Worm (Caenorhabditis elegans): Measurements from ENCODE around the gene samp-1.

Gene samp-1

DNA sequence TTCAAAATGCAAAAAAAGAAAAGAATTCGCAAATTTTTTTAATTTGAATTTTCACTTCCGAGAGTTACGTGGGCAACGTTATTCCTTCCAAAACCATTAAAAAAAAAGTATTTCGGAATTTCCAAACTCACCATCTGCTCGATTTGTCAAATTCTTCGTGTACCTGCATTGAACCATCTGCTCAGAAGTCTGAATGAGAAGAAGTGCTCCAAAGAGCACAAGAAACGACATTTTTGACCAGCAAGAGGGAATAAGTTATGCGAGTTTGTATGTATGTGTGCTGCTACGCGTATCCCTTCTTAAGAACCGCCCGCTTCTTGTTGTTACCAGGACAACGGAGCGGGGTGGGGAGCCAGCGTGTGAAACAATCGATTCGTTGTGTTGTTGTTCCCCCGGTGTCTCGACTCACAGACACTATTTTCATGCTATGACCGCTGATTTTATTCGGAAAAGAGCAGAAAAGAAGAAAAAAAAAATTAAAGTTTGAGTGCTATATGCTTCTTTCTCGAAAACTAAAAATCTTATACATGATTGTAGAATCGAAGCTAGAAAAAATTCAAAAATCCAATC lies 40.7 kb downstream of the samp-1 start, which contains the start of gene lgc-20:
Gene lgc-20, minus strand, starts transcription at position 311 of the 570 bp plus-strand sequence.
- no peak for TF ChIP-seq hnd-1 (tag; optimal IDR thresholded peaks at IDR 0.05)
- TF ChIP-seq B0310.2 (tag; optimal IDR thresholded peaks at IDR 0.05), result no peak
- no peak for TF ChIP-seq pes-1 (GFP tag; IDR thresholded peaks at IDR 0.05)
- no peak for TF ChIP-seq aly-1 (tag; optimal IDR thresholded peaks at IDR 0.05)
- no peak for TF ChIP-seq hmg-4 (GFP tag; optimal IDR thresholded peaks at IDR 0.05)

ce11 chrII:11344554-11344953 lies 41.9 kb downstream of the samp-1 start:
- TF ChIP-seq tbx-37 (GFP tag; conservative IDR thresholded peaks at IDR 0.05) (no peak), tra-4 (tag; optimal IDR thresholded peaks at IDR 0.05) (no peak), pes-1 (GFP tag; IDR thresholded peaks at IDR 0.05) (no peak), sea-1 (GFP tag; conservative IDR thresholded peaks at IDR 0.05) (no peak), ets-7 (tag; optimal IDR thresholded peaks at IDR 0.05) (no peak), aly-1 (tag; optimal IDR thresholded peaks at IDR 0.05) (no peak), hmg-4 (GFP tag; optimal IDR thresholded peaks at IDR 0.05) (no peak), B0310.2 (tag; optimal IDR thresholded peaks at IDR 0.05) (no peak), ceh-36 (tag; optimal IDR thresholded peaks at IDR 0.05) (no peak), hmbx-1 (tag; optimal IDR thresholded peaks at IDR 0.05) (no peak), ama-1 (optimal IDR thresholded peaks at IDR 0.05) (no peak), scrt-1 (GFP tag; IDR thresholded peaks at IDR 0.05) (no peak), hnd-1 (tag; optimal IDR thresholded peaks at IDR 0.05) (no peak), tbx-11 (GFP tag; IDR thresholded peaks at IDR 0.05) (no peak), flt-1 (GFP tag; IDR thresholded peaks at IDR 0.05) (no peak), ceh-13 (GFP tag; optimal IDR thresholded peaks at IDR 0.05) (no peak), F13C5.2 (tag; optimal IDR thresholded peaks at IDR 0.05) (no peak)

ce11 chrII:11345570-11346029 lies 42.9 kb downstream of the samp-1 start, which contains the start of gene nduf-11:
nduf-11 (minus strand) TSS chrII:11345620.
- TF ChIP-seq ama-1 (optimal IDR thresholded peaks at IDR 0.05) (no peak), B0310.2 (tag; optimal IDR thresholded peaks at IDR 0.05) (no peak), scrt-1 (GFP tag; IDR thresholded peaks at IDR 0.05) (peak; percentile 20; the same call in 1 of the 2 replicates), sea-1 (GFP tag; conservative IDR thresholded peaks at IDR 0.05) (0 out of 2 replicates have a peak, but pooled peaks have one; percentile 45), flt-1 (GFP tag; IDR thresholded peaks at IDR 0.05) (peak; percentile 40; the same call in 1 of the 2 replicates), hnd-1 (tag; optimal IDR thresholded peaks at IDR 0.05) (peak; percentile 22), pes-1 (GFP tag; IDR thresholded peaks at IDR 0.05) (peak; percentile 65), aly-1 (tag; optimal IDR thresholded peaks at IDR 0.05) (no peak), F13C5.2 (tag; optimal IDR thresholded peaks at IDR 0.05) (peak; percentile 63), ceh-36 (tag; optimal IDR thresholded peaks at IDR 0.05) (peak; percentile 53)

DNA sequence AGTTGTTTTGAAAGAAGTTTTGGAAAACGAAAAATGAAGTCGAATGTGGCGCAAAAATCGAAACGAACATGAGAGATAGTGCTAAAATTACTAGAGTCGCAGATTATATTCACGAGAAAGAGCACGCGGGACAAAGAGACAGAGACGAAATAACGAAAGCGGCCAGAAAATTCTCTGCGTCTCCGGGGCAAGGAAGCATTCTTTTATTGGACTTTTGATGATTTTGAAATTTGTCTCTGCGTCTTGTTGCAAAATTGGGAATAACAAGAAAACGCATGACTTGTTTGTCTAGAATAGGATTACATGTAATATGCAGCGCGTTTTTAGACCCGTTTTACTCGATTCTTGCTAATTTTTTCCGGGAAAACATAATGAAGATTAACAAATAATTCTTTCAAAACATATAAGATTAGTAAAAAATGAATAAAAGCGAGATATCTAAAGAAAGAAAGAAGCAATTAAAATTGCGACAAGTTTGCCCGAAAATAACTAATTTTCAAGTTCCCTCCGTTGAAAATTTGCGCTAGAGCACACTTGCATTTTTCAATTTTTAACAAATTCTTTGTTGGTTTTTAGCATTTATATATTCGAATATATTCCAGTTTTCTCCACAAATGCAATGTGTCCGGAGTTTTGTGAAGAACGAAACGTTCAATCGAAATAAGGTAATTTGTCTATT lies 45.3 kb downstream of the samp-1 start, which contains the start of the genes B0491.6 and pigm-1:
Gene B0491.6, minus strand, starts transcription at position 466 of the 679 bp plus-strand sequence.
Gene pigm-1, plus strand, starts transcription at position 568 of the 679 bp plus-strand sequence.
- TF ChIP-seq ama-1 (optimal IDR thresholded peaks at IDR 0.05) (no peak), F13C5.2 (tag; optimal IDR thresholded peaks at IDR 0.05) (peak; percentile 45), aly-1 (tag; optimal IDR thresholded peaks at IDR 0.05) (no peak), sea-1 (GFP tag; conservative IDR thresholded peaks at IDR 0.05) (no peak)

ce11 chrII:11349892-11350291 lies 47.2 kb downstream of the samp-1 start, which contains the start of gene dph-5:
dph-5 (plus strand) TSS chrII:11350192.
- TF ChIP-seq hmbx-1 (tag; optimal IDR thresholded peaks at IDR 0.05), result no peak
- TF ChIP-seq tra-4 (tag; optimal IDR thresholded peaks at IDR 0.05), result no peak
- TF ChIP-seq F13C5.2 (tag; optimal IDR thresholded peaks at IDR 0.05), result no peak

DNA sequence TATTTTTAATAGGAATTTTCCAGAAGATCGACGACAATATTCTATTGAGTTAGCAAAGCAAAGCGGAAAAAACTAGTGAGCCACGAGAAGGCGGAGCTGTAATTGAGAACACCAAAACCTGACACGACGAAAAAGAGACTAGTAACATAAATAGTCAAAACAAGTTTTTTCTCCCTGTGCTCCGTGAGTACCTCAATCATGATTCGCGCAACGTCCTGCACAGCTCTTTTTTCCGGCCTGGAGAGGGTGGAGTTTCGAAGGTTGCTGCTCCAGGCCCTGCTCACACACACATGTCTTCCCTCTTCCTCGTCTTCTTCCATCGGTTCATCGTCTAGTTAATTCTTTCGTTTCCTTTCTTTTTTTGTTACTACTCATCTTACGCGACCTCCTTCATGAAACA lies 48.9 kb downstream of the samp-1 start, which contains the start of gene clh-2:
Gene clh-2, plus strand, starts transcription at position 301 of the 400 bp plus-strand sequence.
- TF ChIP-seq tra-4 (tag; optimal IDR thresholded peaks at IDR 0.05) (no peak), ama-1 (optimal IDR thresholded peaks at IDR 0.05) (no peak), F13C5.2 (tag; optimal IDR thresholded peaks at IDR 0.05) (no peak), tbx-37 (GFP tag; conservative IDR thresholded peaks at IDR 0.05) (no peak), hmg-4 (GFP tag; optimal IDR thresholded peaks at IDR 0.05) (no peak), ceh-13 (GFP tag; optimal IDR thresholded peaks at IDR 0.05) (no peak), ceh-36 (tag; optimal IDR thresholded peaks at IDR 0.05) (no peak), scrt-1 (GFP tag; IDR thresholded peaks at IDR 0.05) (no peak), flt-1 (GFP tag; IDR thresholded peaks at IDR 0.05) (no peak), sea-1 (GFP tag; conservative IDR thresholded peaks at IDR 0.05) (no peak), B0310.2 (tag; optimal IDR thresholded peaks at IDR 0.05) (no peak), hnd-1 (tag; optimal IDR thresholded peaks at IDR 0.05) (no peak), aly-1 (tag; optimal IDR thresholded peaks at IDR 0.05) (no peak), pes-1 (GFP tag; IDR thresholded peaks at IDR 0.05) (no peak), hmbx-1 (tag; optimal IDR thresholded peaks at IDR 0.05) (no peak), tbx-11 (GFP tag; IDR thresholded peaks at IDR 0.05) (no peak), ets-7 (tag; optimal IDR thresholded peaks at IDR 0.05) (no peak)

ce11 chrII:11353471-11353870 lies 50.8 kb downstream of the samp-1 start:
- no peak for TF ChIP-seq scrt-1 (GFP tag; IDR thresholded peaks at IDR 0.05)
- TF ChIP-seq hmbx-1 (tag; optimal IDR thresholded peaks at IDR 0.05), result no peak
- no peak for TF ChIP-seq hnd-1 (tag; optimal IDR thresholded peaks at IDR 0.05)
- TF ChIP-seq tbx-37 (GFP tag; conservative IDR thresholded peaks at IDR 0.05), result no peak
- TF ChIP-seq aly-1 (tag; optimal IDR thresholded peaks at IDR 0.05), result no peak
- no peak for TF ChIP-seq sea-1 (GFP tag; conservative IDR thresholded peaks at IDR 0.05)
- TF ChIP-seq tbx-11 (GFP tag; IDR thresholded peaks at IDR 0.05), result no peak
- TF ChIP-seq ama-1 (optimal IDR thresholded peaks at IDR 0.05), result no peak
- TF ChIP-seq tra-4 (tag; optimal IDR thresholded peaks at IDR 0.05), result no peak
